Fruit fly (Drosophila melanogaster): Measurements from ENCODE around the gene CG10958.

Gene CG10958

dm6 chrX:8115717-8116311 is 16.3 kb upstream of the CG10958 start, which contains the start of gene Gclc (continued):
- no peak for TF ChIP-seq CG7987 (GFP tag; optimal IDR thresholded peaks at IDR 0.05)
- no peak for TF ChIP-seq CG11085 (GFP tag; IDR thresholded peaks at IDR 0.05)
- no peak for TF ChIP-seq CrebB (tag; optimal IDR thresholded peaks at IDR 0.05)
- TF ChIP-seq CG32767 (GFP tag; IDR thresholded peaks at IDR 0.05), result no peak
- TF ChIP-seq gt (GFP tag; IDR thresholded peaks at IDR 0.05), result no peak
- TF ChIP-seq emc (GFP tag; optimal IDR thresholded peaks at IDR 0.05), result no peak
- TF ChIP-seq Spps (tag; optimal IDR thresholded peaks at IDR 0.05), result no peak
- TF ChIP-seq CG9876 (GFP tag; optimal IDR thresholded peaks at IDR 0.05), result no peak
- TF ChIP-seq Dbx (GFP tag; IDR thresholded peaks at IDR 0.05), result no peak
- TF ChIP-seq h (optimal IDR thresholded peaks at IDR 0.05), result no peak
- TF ChIP-seq CG17912 (GFP tag; optimal IDR thresholded peaks at IDR 0.05), result no peak
- no peak for TF ChIP-seq CG15601 (tag; optimal IDR thresholded peaks at IDR 0.05)
- TF ChIP-seq bab2 (GFP tag; optimal IDR thresholded peaks at IDR 0.05), result no peak
- no peak for TF ChIP-seq br (optimal IDR thresholded peaks at IDR 0.05)
- no peak for TF ChIP-seq luna (GFP tag; optimal IDR thresholded peaks at IDR 0.05)
- no peak for TF ChIP-seq CG1647 (GFP tag; optimal IDR thresholded peaks at IDR 0.05)
- TF ChIP-seq Hsf (GFP tag; optimal IDR thresholded peaks at IDR 0.05), result no peak
- TF ChIP-seq CG4404 (GFP tag; IDR thresholded peaks at IDR 0.05), result no peak
- no peak for TF ChIP-seq CG12744 (GFP tag; optimal IDR thresholded peaks at IDR 0.05)
- TF ChIP-seq Six4 (GFP tag; optimal IDR thresholded peaks at IDR 0.05), result no peak
- TF ChIP-seq PHDP (tag; optimal IDR thresholded peaks at IDR 0.05), result no peak
- no peak for TF ChIP-seq H2.0 (GFP tag; IDR thresholded peaks at IDR 0.05)
- no peak for TF ChIP-seq CG1792 (GFP tag; optimal IDR thresholded peaks at IDR 0.05)
- no peak for TF ChIP-seq CTCF (GFP tag; optimal IDR thresholded peaks at IDR 0.05)
- TF ChIP-seq fru (optimal IDR thresholded peaks at IDR 0.05), result no peak
- TF ChIP-seq yki (optimal IDR thresholded peaks at IDR 0.05), result no peak
- no peak for TF ChIP-seq Xbp1 (GFP tag; optimal IDR thresholded peaks at IDR 0.05)
- 0 out of 3 replicates have a peak, but pooled peaks have one; percentile 37 for TF ChIP-seq ci (GFP tag; IDR thresholded peaks at IDR 0.05)
- TF ChIP-seq wdn (GFP tag; IDR thresholded peaks at IDR 0.05), result no peak
- peak; percentile 10; the same call in 1 of the 3 replicates for TF ChIP-seq CG7963 (GFP tag; IDR thresholded peaks at IDR 0.05; ENCODE audit: partially characterized antibody)
- no peak for TF ChIP-seq da (GFP tag; optimal IDR thresholded peaks at IDR 0.05)
- peak; percentile 11 for TF ChIP-seq CG3281 (GFP tag; optimal IDR thresholded peaks at IDR 0.05)
- no peak for TF ChIP-seq ash1 (GFP tag; optimal IDR thresholded peaks at IDR 0.05)
- TF ChIP-seq shn (GFP tag; optimal IDR thresholded peaks at IDR 0.05), result no peak
- TF ChIP-seq chif (GFP tag; optimal IDR thresholded peaks at IDR 0.05), result no peak
- no peak for TF ChIP-seq ttk (GFP tag; IDR thresholded peaks at IDR 0.05)
- TF ChIP-seq CG9437 (GFP tag; optimal IDR thresholded peaks at IDR 0.05), result no peak
- TF ChIP-seq Deaf1 (tag; optimal IDR thresholded peaks at IDR 0.05), result no peak
- peak; percentile 15 for TF ChIP-seq odd (GFP tag; optimal IDR thresholded peaks at IDR 0.05)
- TF ChIP-seq CG3995 (GFP tag; optimal IDR thresholded peaks at IDR 0.05), result peak; percentile 24
- TF ChIP-seq pan (optimal IDR thresholded peaks at IDR 0.05), result no peak
- no peak for TF ChIP-seq pan (GFP tag; optimal IDR thresholded peaks at IDR 0.05 in 1 of 2, IDR thresholded peaks at IDR 0.05 in 1 of 2)
- TF ChIP-seq CG2889 (GFP tag; IDR thresholded peaks at IDR 0.05), result no peak
- no peak for TF ChIP-seq en (GFP tag; optimal IDR thresholded peaks at IDR 0.05)
- TF ChIP-seq seq (GFP tag; IDR thresholded peaks at IDR 0.05), result no peak
- TF ChIP-seq pita (GFP tag; optimal IDR thresholded peaks at IDR 0.05), result no peak
- peak; percentile 14 for TF ChIP-seq Nf-YC (tag; optimal IDR thresholded peaks at IDR 0.05)
- no peak for TF ChIP-seq slbo (GFP tag; IDR thresholded peaks at IDR 0.05)
- no peak for TF ChIP-seq CG12219 (GFP tag; optimal IDR thresholded peaks at IDR 0.05)
- TF ChIP-seq CG9817 (tag; optimal IDR thresholded peaks at IDR 0.05), result no peak
- peak; percentile 3 for TF ChIP-seq D19B (GFP tag; optimal IDR thresholded peaks at IDR 0.05)
- peak; percentile 52; the same call in 1 of the 2 replicates for TF ChIP-seq unc-4 (GFP tag; IDR thresholded peaks at IDR 0.05; ENCODE audit: partially characterized antibody)
- TF ChIP-seq Usf (GFP tag; optimal IDR thresholded peaks at IDR 0.05), result no peak
- TF ChIP-seq chinmo (GFP tag; IDR thresholded peaks at IDR 0.05; ENCODE audit: partially characterized antibody), result 0 out of 4 replicates have a peak, but pooled peaks have one; percentile 22

All from whole organism, embryonic.